Fruit fly (Drosophila melanogaster) whole organism, embryonic: ENCODE results near the gene mAChR-C.
A peak's percentile ranks its signal among the peaks of the same experiment; 100 is the strongest.

Source experiments
- Antp ChIP-seq: fragments of 200-800 bp; sonication (Bioruptor generic); optimal IDR thresholded peaks from 3 replicates; lab custom pipeline; 2016; ENCODE audit warnings: missing biosample characterization, missing genetic modification characterization
- BEAF-32 ChIP-seq: fragments of 200-800 bp; sonication (Bioruptor generic); optimal IDR thresholded peaks from 3 replicates; lab custom pipeline; 2017; ENCODE audit warnings: missing biosample characterization, missing genetic modification characterization, mild to moderate bottlenecking, moderate library complexity, missing genetic modification reagents
- Bteb2 ChIP-seq: fragments of 200-800 bp; sonication (Bioruptor generic); optimal IDR thresholded peaks from 2 replicates; lab custom pipeline; 2016; ENCODE audit warnings: missing biosample characterization, missing genetic modification characterization
- CG10321 ChIP-seq: fragments of 200-800 bp; sonication (Bioruptor generic); IDR thresholded peaks from 2 replicates; pipeline ENCODE4 v1.3.6; 2022; ENCODE audit warnings: missing biosample characterization, missing genetic modification characterization
- CG11560 ChIP-seq: fragments of 200-800 bp; sonication (Bioruptor generic); IDR thresholded peaks from 3 replicates; pipeline ENCODE4 v1.3.6; 2022; ENCODE audit warnings: missing biosample characterization, missing genetic modification characterization
- CG12071 ChIP-seq: fragments of 200-800 bp; sonication (Bioruptor generic); optimal IDR thresholded peaks from 3 replicates; lab custom pipeline; 2018; ENCODE audit warnings: missing biosample characterization, mild to moderate bottlenecking, missing genetic modification characterization
- CG12391 ChIP-seq: fragments of 200-800 bp; sonication (Bioruptor generic); optimal IDR thresholded peaks from 3 replicates; lab custom pipeline; 2018; ENCODE audit warnings: missing biosample characterization, mild to moderate bottlenecking, missing genetic modification characterization, moderate library complexity
- CG14860 ChIP-seq: fragments of 200-800 bp; sonication (Bioruptor generic); IDR thresholded peaks from 3 replicates; pipeline ENCODE4 v1.3.6; 2022; ENCODE audit warnings: missing biosample characterization, missing genetic modification characterization; ENCODE audit not compliant: partially characterized antibody
- CG15601 ChIP-seq: fragments of 200-800 bp; sonication (Bioruptor generic); optimal IDR thresholded peaks from 3 replicates; lab custom pipeline; 2019; ENCODE audit warnings: missing biosample characterization, mild to moderate bottlenecking, missing genetic modification characterization, moderate library complexity
- CG17829 ChIP-seq: fragments of 200-800 bp; optimal IDR thresholded peaks from 2 replicates; lab custom pipeline; 2019; ENCODE audit warnings: missing biosample characterization, mild to moderate bottlenecking, missing genetic modification characterization, moderate library complexity
- CG18476 ChIP-seq: fragments of 200-800 bp; sonication (Bioruptor generic); optimal IDR thresholded peaks from 2 replicates; lab custom pipeline; 2016; ENCODE audit warnings: missing biosample characterization, mild to moderate bottlenecking, missing genetic modification characterization
- CG18599 ChIP-seq: fragments of 200-800 bp; sonication (Bioruptor generic); optimal IDR thresholded peaks from 3 replicates; lab custom pipeline; 2017; ENCODE audit warnings: missing biosample characterization, missing genetic modification characterization, mild to moderate bottlenecking, moderate library complexity, missing genetic modification reagents
- CG18619 ChIP-seq: fragments of 200-800 bp; sonication (Bioruptor generic); optimal IDR thresholded peaks from 3 replicates; lab custom pipeline; 2017; ENCODE audit warnings: missing biosample characterization, mild to moderate bottlenecking, missing genetic modification characterization
- CG2116 ChIP-seq: fragments of 200-800 bp; sonication (Bioruptor generic); optimal IDR thresholded peaks from 3 replicates; lab custom pipeline; 2018; ENCODE audit warnings: missing biosample characterization, mild to moderate bottlenecking, missing genetic modification characterization
- CG34224 ChIP-seq: fragments of 200-800 bp; sonication (Bioruptor generic); IDR thresholded peaks from 3 replicates; pipeline ENCODE4 v1.3.6; 2022; ENCODE audit warnings: missing biosample characterization, missing genetic modification characterization; ENCODE audit not compliant: partially characterized antibody
- CG4360 ChIP-seq: fragments of 200-800 bp; sonication (Bioruptor generic); IDR thresholded peaks from 2 replicates; pipeline ENCODE4 v1.3.6; 2022; ENCODE audit warnings: missing biosample characterization, missing genetic modification characterization
- CG4617 ChIP-seq: fragments of 200-800 bp; sonication (Bioruptor generic); optimal IDR thresholded peaks from 3 replicates; lab custom pipeline; 2016; ENCODE audit warnings: missing biosample characterization, missing genetic modification characterization, borderline replicate concordance
- CG5953 ChIP-seq: fragments of 200-800 bp; sonication (Bioruptor generic); IDR thresholded peaks from 2 replicates; pipeline ENCODE4 v1.3.6; 2022; ENCODE audit warnings: missing biosample characterization, missing genetic modification characterization
- CG6791 ChIP-seq: fragments of 200-800 bp; sonication (Bioruptor generic); IDR thresholded peaks from 3 replicates; pipeline ENCODE4 v1.3.6; 2022; ENCODE audit warnings: missing biosample characterization, missing genetic modification characterization; ENCODE audit not compliant: partially characterized antibody
- CG9215 ChIP-seq: fragments of 200-800 bp; sonication (Bioruptor generic); IDR thresholded peaks from 2 replicates; pipeline ENCODE4 v1.3.6; 2022; ENCODE audit warnings: missing biosample characterization, missing genetic modification characterization
- Dip2 ChIP-seq: fragments of 200-800 bp; sonication (Bioruptor generic); IDR thresholded peaks from 2 replicates; pipeline ENCODE4 v1.3.6; 2022; ENCODE audit warnings: missing biosample characterization, missing genetic modification characterization
- Drgx ChIP-seq: fragments of 200-800 bp; sonication (Bioruptor generic); IDR thresholded peaks from 2 replicates; pipeline ENCODE4 v1.3.6; 2022; ENCODE audit warnings: missing biosample characterization, missing genetic modification characterization
- Fer2 ChIP-seq: fragments of 200-800 bp; sonication (Bioruptor generic); optimal IDR thresholded peaks from 2 replicates; lab custom pipeline; 2018; ENCODE audit warnings: missing biosample characterization, mild to moderate bottlenecking, missing genetic modification characterization, moderate library complexity
- HLH3B ChIP-seq: fragments of 200-800 bp; sonication (Bioruptor generic); IDR thresholded peaks from 2 replicates; pipeline ENCODE4 v1.3.6; 2022; ENCODE audit warnings: missing biosample characterization, missing genetic modification characterization
- Hand ChIP-seq: fragments of 200-800 bp; sonication (Bioruptor generic); optimal IDR thresholded peaks from 2 replicates; lab custom pipeline; 2017; ENCODE audit warnings: mild to moderate bottlenecking, missing biosample characterization, missing genetic modification reagents, missing genetic modification characterization
- Med ChIP-seq: fragments of 200-800 bp; sonication (Bioruptor generic); peaks from one replicate; lab custom pipeline; 2016; ENCODE audit warnings: missing biosample characterization, missing genetic modification characterization, mild to moderate bottlenecking, inconsistent platforms, moderate library complexity
- Neu2 ChIP-seq: fragments of 200-800 bp; sonication (Bioruptor generic); optimal IDR thresholded peaks from 3 replicates; lab custom pipeline; 2016; ENCODE audit warnings: missing biosample characterization, missing genetic modification characterization, borderline replicate concordance
- Nf-YA ChIP-seq: fragments of 200-800 bp; sonication (Bioruptor generic); IDR thresholded peaks from 2 replicates; pipeline ENCODE4 v1.3.6; 2022; ENCODE audit warnings: missing biosample characterization, missing genetic modification characterization
- bcd ChIP-seq: fragments of 200-800 bp; sonication (Bioruptor generic); optimal IDR thresholded peaks from 2 replicates; lab custom pipeline; 2017; ENCODE audit warnings: missing biosample characterization, mild to moderate bottlenecking, missing genetic modification characterization
- br ChIP-seq: fragments of >200 bp; optimal IDR thresholded peaks from 2 replicates; lab custom pipeline; 2017
- cad ChIP-seq: fragments of >200 bp; optimal IDR thresholded peaks from 2 replicates; lab custom pipeline; 2017; ENCODE audit warnings: missing biosample characterization, missing genetic modification characterization
- chif ChIP-seq, 2 experiments: fragments of 200-800 bp; sonication (Bioruptor generic); optimal IDR thresholded peaks; 3 replicates each; lab custom pipeline; 2016; ENCODE audit warnings: missing biosample characterization in 2 of 2, missing genetic modification characterization in 2 of 2
- ftz-f1 ChIP-seq: fragments of 200-800 bp; sonication (Bioruptor generic); optimal IDR thresholded peaks from 2 replicates; lab custom pipeline; 2016; ENCODE audit warnings: missing biosample characterization, missing genetic modification characterization
- fu2 ChIP-seq: fragments of 200-800 bp; sonication (Bioruptor generic); optimal IDR thresholded peaks from 2 replicates; lab custom pipeline; 2016; ENCODE audit warnings: missing biosample characterization, missing genetic modification characterization
- insv ChIP-seq, 2 experiments: fragments of 200-800 bp; sonication (Bioruptor generic); optimal IDR thresholded peaks; 3 replicates each; lab custom pipeline; 2016 to 2018; ENCODE audit warnings: missing biosample characterization in 2 of 2, missing genetic modification characterization in 2 of 2
- jing ChIP-seq: fragments of 200-800 bp; sonication (Bioruptor generic); optimal IDR thresholded peaks from 2 replicates; lab custom pipeline; 2018; ENCODE audit warnings: missing biosample characterization, mild to moderate bottlenecking, missing genetic modification characterization
- luna ChIP-seq: fragments of 200-800 bp; sonication (Bioruptor generic); optimal IDR thresholded peaks from 2 replicates; lab custom pipeline; 2016; ENCODE audit warnings: missing biosample characterization, missing genetic modification characterization
- mam ChIP-seq: fragments of 200-800 bp; sonication (Bioruptor generic); optimal IDR thresholded peaks from 3 replicates; lab custom pipeline; 2016; ENCODE audit warnings: missing biosample characterization, missing genetic modification characterization
- mirr ChIP-seq: fragments of 200-800 bp; sonication (Bioruptor generic); optimal IDR thresholded peaks from 3 replicates; lab custom pipeline; 2018; ENCODE audit warnings: missing biosample characterization, mild to moderate bottlenecking, missing genetic modification characterization
- nmo ChIP-seq: fragments of 200-800 bp; sonication (Bioruptor generic); optimal IDR thresholded peaks from 2 replicates; lab custom pipeline; 2018; ENCODE audit warnings: missing biosample characterization, mild to moderate bottlenecking, missing genetic modification characterization, moderate library complexity
- oc ChIP-seq: fragments of 200-800 bp; sonication (Bioruptor generic); optimal IDR thresholded peaks from 2 replicates; lab custom pipeline; 2018; ENCODE audit warnings: missing biosample characterization, mild to moderate bottlenecking, missing genetic modification characterization, moderate library complexity
- pita ChIP-seq: fragments of 200-800 bp; sonication (Bioruptor generic); optimal IDR thresholded peaks from 2 replicates; lab custom pipeline; 2017; ENCODE audit warnings: missing biosample characterization, mild to moderate bottlenecking, missing genetic modification characterization
- pum ChIP-seq: fragments of 200-800 bp; sonication (Bioruptor generic); optimal IDR thresholded peaks from 2 replicates; lab custom pipeline; 2016; ENCODE audit warnings: missing biosample characterization, missing genetic modification characterization
- sc ChIP-seq, 3 experiments: fragments of >200 bp in 2 of 3; fragments of 200-800 bp in 1 of 3; sonication (Bioruptor generic) in 1 of 3; optimal IDR thresholded peaks; 2 replicates in 2 of 3; 3 replicates in 1 of 3; lab custom pipeline; 2017; ENCODE audit warnings: mild to moderate bottlenecking in 1 of 3, missing biosample characterization in 1 of 3, missing genetic modification characterization in 1 of 3, missing genetic modification reagents in 1 of 3
- sr ChIP-seq: fragments of 200-800 bp; sonication (Bioruptor generic); IDR thresholded peaks from 3 replicates; pipeline ENCODE4 v1.3.6; 2022; ENCODE audit warnings: missing biosample characterization, missing genetic modification characterization
- toy ChIP-seq: fragments of 200-800 bp; sonication (Bioruptor generic); IDR thresholded peaks from 2 replicates; pipeline ENCODE4 v1.3.6; 2022; ENCODE audit warnings: missing biosample characterization, missing genetic modification characterization
- tup ChIP-seq: fragments of 200-800 bp; sonication (Bioruptor generic); optimal IDR thresholded peaks from 2 replicates; lab custom pipeline; 2016; ENCODE audit warnings: missing biosample characterization, mild to moderate bottlenecking, missing genetic modification characterization, moderate library complexity
- zen ChIP-seq: fragments of 200-800 bp; sonication (Bioruptor generic); optimal IDR thresholded peaks from 3 replicates; lab custom pipeline; 2018; ENCODE audit warnings: missing biosample characterization, mild to moderate bottlenecking, missing genetic modification characterization, moderate library complexity
- zen2 ChIP-seq: fragments of 200-800 bp; sonication (Bioruptor generic); IDR thresholded peaks from 3 replicates; pipeline ENCODE4 v1.3.6; 2022; ENCODE audit warnings: missing biosample characterization, missing genetic modification characterization; ENCODE audit not compliant: partially characterized antibody

Gene mAChR-C

dm6 chrX:6802376-6803080 is 30.0 kb downstream of the mAChR-C start (continued):
- TF ChIP-seq Antp (GFP tag; lab: Kevin White, UChicago) = no peak
- TF ChIP-seq zen2 (GFP tag; lab: Robert Waterston, UW) = no peak
- no peak for TF ChIP-seq jing
- no peak for TF ChIP-seq pum (GFP tag; lab: Kevin White, UChicago)
- no peak for TF ChIP-seq bcd (GFP tag; lab: Kevin White, UChicago)
- TF ChIP-seq oc (tag; lab: Kevin White, UChicago) = no peak
- TF ChIP-seq Dip2 = no peak
- TF ChIP-seq nmo (GFP tag; lab: Kevin White, UChicago) = no peak
- no peak for TF ChIP-seq CG10321 (GFP tag; lab: Robert Waterston, UW)
- TF ChIP-seq mirr (GFP tag; lab: Kevin White, UChicago) = no peak
- no peak for TF ChIP-seq HLH3B (GFP tag; lab: Robert Waterston, UW)
- no peak for TF ChIP-seq Neu2
- no peak for TF ChIP-seq Fer2 (tag; lab: Kevin White, UChicago)
- no peak for TF ChIP-seq Bteb2 (GFP tag; lab: Kevin White, UChicago)
- TF ChIP-seq mam (GFP tag; lab: Kevin White, UChicago) = no peak
- no peak for TF ChIP-seq CG11560 (tag; lab: Robert Waterston, UW)
- TF ChIP-seq Nf-YA = no peak
- no peak for TF ChIP-seq CG18619 (GFP tag; lab: Kevin White, UChicago)
- TF ChIP-seq pita (GFP tag; lab: Kevin White, UChicago) = peak; percentile 36
- TF ChIP-seq CG5953 (GFP tag; lab: Robert Waterston, UW) = no peak
- TF ChIP-seq CG15601 (tag; lab: Kevin White, UChicago) = no peak
- no peak for TF ChIP-seq CG2116 (GFP tag; lab: Kevin White, UChicago)
- no peak for TF ChIP-seq tup (GFP tag; lab: Kevin White, UChicago)
- no peak for TF ChIP-seq CG12071 (GFP tag; lab: Kevin White, UChicago)
- no peak for TF ChIP-seq chif (GFP tag; optimal IDR thresholded peaks at IDR 0.05; lab: Kevin White, UChicago)
- TF ChIP-seq CG18476 = no peak
- TF ChIP-seq toy = no peak
- TF ChIP-seq zen (tag; lab: Kevin White, UChicago) = peak; percentile 11
- no peak for TF ChIP-seq CG18599 (GFP tag; lab: Kevin White, UChicago)
- TF ChIP-seq CG4360 (GFP tag; lab: Robert Waterston, UW) = peak; percentile 86
- TF ChIP-seq luna (GFP tag; lab: Kevin White, UChicago) = no peak
- no peak for TF ChIP-seq sc (optimal IDR thresholded peaks at IDR 0.05; lab: Kevin White, UChicago)
- no peak for TF ChIP-seq sc (GFP tag; optimal IDR thresholded peaks at IDR 0.05; lab: Kevin White, UChicago)
- TF ChIP-seq CG34224 (GFP tag; lab: Robert Waterston, UW) = no peak
- TF ChIP-seq Med (GFP tag; lab: Kevin White, UChicago) = peak; percentile 38
- TF ChIP-seq BEAF-32 (GFP tag; lab: Kevin White, UChicago) = no peak
- no peak for TF ChIP-seq Hand (GFP tag; lab: Kevin White, UChicago)
- TF ChIP-seq CG9215 = no peak
- TF ChIP-seq fu2 = no peak
- no peak for TF ChIP-seq ftz-f1 (GFP tag; lab: Kevin White, UChicago)
- peak; percentile 51; the same call in 2 of the 3 replicates for TF ChIP-seq sr (GFP tag; lab: Robert Waterston, UW)
- TF ChIP-seq br (lab: Kevin White, UChicago) = no peak
- peak; percentile 86 to 97 for TF ChIP-seq insv (GFP tag; optimal IDR thresholded peaks at IDR 0.05; lab: Kevin White, UChicago)
- no peak for TF ChIP-seq CG4617 (GFP tag; lab: Kevin White, UChicago)
- TF ChIP-seq cad (GFP tag; lab: Kevin White, UChicago) = no peak
- TF ChIP-seq CG14860 (GFP tag; lab: Robert Waterston, UW) = no peak
- no peak for TF ChIP-seq Drgx
- no peak for TF ChIP-seq CG12391 (tag; lab: Kevin White, UChicago)
- TF ChIP-seq CG17829 = no peak
- TF ChIP-seq CG6791 (GFP tag; lab: Robert Waterston, UW) = no peak
- TF ChIP-seq, all 482 proteins: peak for 14
